Fruit fly (Drosophila melanogaster): ENCODE results near the gene Myc.

DNA sequence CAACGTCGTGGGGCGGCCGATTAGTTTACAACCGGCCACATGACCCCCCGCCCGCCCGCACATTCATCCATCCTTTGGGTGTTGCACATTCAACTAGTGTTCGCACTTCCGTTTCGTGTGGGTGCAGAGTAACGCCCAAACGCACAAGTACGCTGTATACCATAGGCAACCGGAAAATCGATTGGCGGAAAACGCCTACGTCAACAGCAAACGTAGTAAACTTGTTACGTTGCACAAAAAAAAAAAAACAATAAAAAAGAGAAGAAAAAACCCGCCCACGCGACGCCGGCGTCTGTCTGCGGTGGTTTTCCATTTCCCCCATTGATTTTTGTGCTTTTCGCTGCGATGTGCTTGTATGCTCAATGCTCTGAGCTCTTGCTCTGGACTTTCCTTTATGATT lies 3.5 kb downstream of the Myc start:
- TF ChIP-seq CG11902 (GFP tag; optimal IDR thresholded peaks at IDR 0.05), result no peak
- no peak for TF ChIP-seq Sox102F (GFP tag; optimal IDR thresholded peaks at IDR 0.05)
- TF ChIP-seq fd59A (GFP tag; optimal IDR thresholded peaks at IDR 0.05), result no peak

Measured in whole organism, prepupa.